Worm (Caenorhabditis elegans): ENCODE data around the gene K12B6.9.
A peak's percentile ranks its signal among the peaks of the same experiment; 100 is the strongest.

K12B6.9 gene

DNA sequence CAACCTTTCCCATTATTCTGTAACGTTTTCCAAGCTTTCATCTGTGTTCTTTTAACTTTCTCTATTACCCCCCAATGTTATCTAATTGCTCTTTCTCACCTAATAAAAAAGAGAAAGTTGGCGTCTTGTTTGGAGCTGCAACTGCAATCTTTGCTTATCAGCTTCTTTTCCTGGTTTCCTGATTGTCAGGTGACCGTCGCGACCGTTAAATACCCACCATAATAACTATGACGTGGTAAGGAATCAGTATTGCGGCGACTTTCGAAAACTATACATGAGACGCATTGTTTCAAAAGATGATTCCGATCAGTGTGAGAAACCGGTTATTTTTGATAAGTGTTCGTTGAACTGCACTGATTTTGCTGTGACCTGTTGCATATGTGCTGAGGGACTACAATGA, 17.3 kb downstream of the K12B6.9 start (continued):
- TF ChIP-seq nhr-67 (tag; optimal IDR thresholded peaks at IDR 0.05) (no peak), ZK546.5 (tag; optimal IDR thresholded peaks at IDR 0.05) (no peak), nhr-28 (tag; optimal IDR thresholded peaks at IDR 0.05) (no peak), pha-4 (tag; optimal IDR thresholded peaks at IDR 0.05) (peak; percentile 60), eor-1 (tag; optimal IDR thresholded peaks at IDR 0.05) (no peak), nhr-12 (tag; optimal IDR thresholded peaks at IDR 0.05) (no peak), ztf-11 (tag; optimal IDR thresholded peaks at IDR 0.05) (no peak), R02D3.7 (tag; optimal IDR thresholded peaks at IDR 0.05) (no peak), nhr-76 (tag; optimal IDR thresholded peaks at IDR 0.05) (no peak), elt-2 (tag; optimal IDR thresholded peaks at IDR 0.05) (peak; percentile 97), ama-1 (optimal IDR thresholded peaks at IDR 0.05) (no peak), mdl-1 (tag; optimal IDR thresholded peaks at IDR 0.05) (no peak), pqm-1 (tag; optimal IDR thresholded peaks at IDR 0.05) (peak; percentile 96), ztf-4 (tag; optimal IDR thresholded peaks at IDR 0.05) (no peak), elt-3 (tag; optimal IDR thresholded peaks at IDR 0.05) (peak in 1 of 3 experiments; percentile 69), ceh-16 (tag; optimal IDR thresholded peaks at IDR 0.05) (no peak), hmg-11 (tag; optimal IDR thresholded peaks at IDR 0.05) (no peak), elt-1 (tag; optimal IDR thresholded peaks at IDR 0.05) (no peak), fkh-10 (GFP tag; optimal IDR thresholded peaks at IDR 0.05) (no peak), egl-5 (tag; optimal IDR thresholded peaks at IDR 0.05) (no peak), snpc-4 (tag; optimal IDR thresholded peaks at IDR 0.05) (no peak), tbx-2 (tag; optimal IDR thresholded peaks at IDR 0.05) (peak; percentile 12), fkh-2 (tag; optimal IDR thresholded peaks at IDR 0.05) (no peak), unc-39 (tag; optimal IDR thresholded peaks at IDR 0.05) (no peak)

DNA sequence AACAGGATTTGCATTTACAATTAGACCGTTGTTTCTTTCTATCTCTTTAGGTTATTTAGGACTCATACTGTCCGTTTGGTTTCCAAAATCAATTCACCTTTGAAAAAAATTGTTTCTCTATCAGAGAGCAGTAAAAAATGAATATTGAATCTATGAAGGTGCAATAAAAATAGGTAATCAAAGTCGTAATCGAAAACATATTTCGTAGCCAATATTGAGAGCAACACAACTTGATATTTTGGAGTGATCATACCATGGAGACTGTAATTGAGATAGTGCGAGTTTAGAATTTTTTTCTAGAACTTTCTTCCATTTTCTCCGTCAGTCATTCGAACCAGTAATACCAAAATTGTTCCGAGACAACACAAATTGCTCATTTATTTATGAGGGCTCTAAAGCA, 21.9 kb downstream of the K12B6.9 start, which contains the start of gene F31F7.2:
TSS of gene F31F7.2 (plus strand) at position 301 of the 400 bp plus-strand sequence.
- no peak for TF ChIP-seq egl-5 (tag; optimal IDR thresholded peaks at IDR 0.05)
- no peak for TF ChIP-seq ceh-82 (tag; optimal IDR thresholded peaks at IDR 0.05)
- no peak for TF ChIP-seq nhr-77 (tag; optimal IDR thresholded peaks at IDR 0.05)
- no peak for TF ChIP-seq jun-1 (tag; optimal IDR thresholded peaks at IDR 0.05)

DNA sequence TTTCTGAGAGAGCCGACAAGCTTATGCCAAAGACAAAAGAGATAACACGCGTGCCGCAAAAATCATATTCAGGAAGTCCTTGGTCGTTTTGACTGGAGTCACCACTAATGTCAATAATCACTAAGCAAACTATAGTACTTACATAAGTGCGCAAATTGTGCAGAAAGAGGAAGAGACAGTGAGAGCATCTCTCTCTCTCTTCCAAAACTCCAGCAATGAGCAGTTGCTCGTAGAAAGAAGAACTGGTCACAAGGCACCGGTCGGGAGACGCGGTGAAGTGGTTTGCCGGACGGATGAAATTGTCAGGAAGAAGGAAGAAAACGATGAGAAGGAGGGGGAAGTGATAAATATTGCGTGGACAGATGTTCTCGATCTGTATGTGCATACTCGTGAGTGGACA, 22.4 kb downstream of the K12B6.9 start:
- TF ChIP-seq nfya-1 (tag; optimal IDR thresholded peaks at IDR 0.05; ENCODE audit: insufficient read depth) (peak; percentile 19), pha-4 (tag; optimal IDR thresholded peaks at IDR 0.05) (peak; percentile 67), elt-3 (tag; optimal IDR thresholded peaks at IDR 0.05) (no peak), nhr-25 (tag; optimal IDR thresholded peaks at IDR 0.05) (no peak)

DNA sequence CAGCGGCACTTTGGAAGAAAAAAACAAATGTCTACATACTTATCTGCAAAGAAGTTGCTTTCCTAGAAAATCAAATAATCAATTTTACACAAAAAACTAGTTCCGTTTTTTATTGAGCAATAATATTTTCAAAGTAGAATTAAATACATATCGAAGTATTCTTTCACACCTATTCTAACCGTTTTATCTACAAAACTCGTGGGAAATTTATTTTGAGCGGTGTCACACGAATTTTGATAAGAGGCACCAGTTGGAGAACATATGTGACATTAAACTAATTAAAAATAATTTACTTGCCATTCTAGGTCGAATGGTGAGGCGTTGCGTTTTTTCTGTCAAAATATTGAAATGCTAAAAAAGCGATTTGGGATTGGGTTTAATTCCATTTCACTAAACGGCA, 23.5 kb downstream of the K12B6.9 start:
- TF ChIP-seq snpc-4 (tag; optimal IDR thresholded peaks at IDR 0.05) (no peak), nhr-43 (tag; optimal IDR thresholded peaks at IDR 0.05; ENCODE audit: poor library complexity, severe bottlenecking) (no peak), fkh-2 (tag; optimal IDR thresholded peaks at IDR 0.05) (no peak), nhr-76 (tag; optimal IDR thresholded peaks at IDR 0.05) (no peak), nhr-67 (tag; optimal IDR thresholded peaks at IDR 0.05) (no peak), pha-4 (tag; optimal IDR thresholded peaks at IDR 0.05) (peak; percentile 43), ceh-16 (tag; optimal IDR thresholded peaks at IDR 0.05) (no peak), tbx-2 (tag; optimal IDR thresholded peaks at IDR 0.05) (no peak), nhr-77 (tag; optimal IDR thresholded peaks at IDR 0.05) (no peak), elt-2 (tag; optimal IDR thresholded peaks at IDR 0.05) (peak; percentile 61), ZK546.5 (tag; optimal IDR thresholded peaks at IDR 0.05) (no peak), egl-27 (tag; optimal IDR thresholded peaks at IDR 0.05) (no peak)

DNA sequence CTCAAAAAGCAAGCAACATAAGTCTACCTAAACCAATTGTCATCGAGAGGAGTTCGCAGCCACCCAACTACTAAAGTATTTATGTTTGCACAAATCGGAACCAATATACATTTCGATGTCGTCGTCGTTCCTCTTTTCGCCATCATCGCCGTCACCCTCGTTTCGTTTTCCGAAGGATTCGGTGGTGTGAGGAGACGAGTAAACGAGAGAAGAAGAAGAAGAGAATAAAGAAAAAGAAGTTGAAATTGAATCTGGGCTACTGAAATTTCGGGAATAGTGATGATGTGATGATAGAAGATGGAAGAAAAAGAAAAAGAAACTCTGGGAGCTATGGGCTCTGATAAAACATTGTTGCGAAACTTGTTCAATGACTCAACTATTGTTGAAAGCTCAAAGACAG, 23.9 kb downstream of the K12B6.9 start:
- TF ChIP-seq zag-1 (tag; optimal IDR thresholded peaks at IDR 0.05): no peak
- TF ChIP-seq nhr-12 (tag; optimal IDR thresholded peaks at IDR 0.05): no peak
- TF ChIP-seq pqm-1 (tag; optimal IDR thresholded peaks at IDR 0.05): no peak
- no peak for TF ChIP-seq nhr-43 (tag; optimal IDR thresholded peaks at IDR 0.05; ENCODE audit: poor library complexity, severe bottlenecking)
- no peak for TF ChIP-seq nhr-77 (tag; optimal IDR thresholded peaks at IDR 0.05)
- no peak for TF ChIP-seq nhr-76 (tag; optimal IDR thresholded peaks at IDR 0.05)
- no peak for TF ChIP-seq aly-2 (tag; optimal IDR thresholded peaks at IDR 0.05)
- TF ChIP-seq sea-2 (GFP tag; optimal IDR thresholded peaks at IDR 0.05): no peak
- no peak for TF ChIP-seq ceh-16 (tag; optimal IDR thresholded peaks at IDR 0.05)
- no peak for TF ChIP-seq R02D3.7 (tag; optimal IDR thresholded peaks at IDR 0.05)
- TF ChIP-seq lin-15B (tag; optimal IDR thresholded peaks at IDR 0.05): no peak
- no peak for TF ChIP-seq jun-1 (tag; optimal IDR thresholded peaks at IDR 0.05)
- TF ChIP-seq ceh-9 (tag; optimal IDR thresholded peaks at IDR 0.05): no peak
- TF ChIP-seq nhr-237 (tag; optimal IDR thresholded peaks at IDR 0.05): no peak
- no peak for TF ChIP-seq nhr-25 (tag; optimal IDR thresholded peaks at IDR 0.05)

Measured in whole organism, L3 larva.